Fruit fly (Drosophila melanogaster) S2 (cell line): ENCODE measurements around the gene CG13920.

Experiments used
- CG8478 ChIP-seq: fragments of >200 bp; optimal IDR thresholded peaks from 2 replicates; lab custom pipeline; 2018
- CTCF ChIP-seq, 2 experiments: fragments of >200 bp; optimal IDR thresholded peaks; 2 replicates each; lab custom pipeline; 2018

DNA sequence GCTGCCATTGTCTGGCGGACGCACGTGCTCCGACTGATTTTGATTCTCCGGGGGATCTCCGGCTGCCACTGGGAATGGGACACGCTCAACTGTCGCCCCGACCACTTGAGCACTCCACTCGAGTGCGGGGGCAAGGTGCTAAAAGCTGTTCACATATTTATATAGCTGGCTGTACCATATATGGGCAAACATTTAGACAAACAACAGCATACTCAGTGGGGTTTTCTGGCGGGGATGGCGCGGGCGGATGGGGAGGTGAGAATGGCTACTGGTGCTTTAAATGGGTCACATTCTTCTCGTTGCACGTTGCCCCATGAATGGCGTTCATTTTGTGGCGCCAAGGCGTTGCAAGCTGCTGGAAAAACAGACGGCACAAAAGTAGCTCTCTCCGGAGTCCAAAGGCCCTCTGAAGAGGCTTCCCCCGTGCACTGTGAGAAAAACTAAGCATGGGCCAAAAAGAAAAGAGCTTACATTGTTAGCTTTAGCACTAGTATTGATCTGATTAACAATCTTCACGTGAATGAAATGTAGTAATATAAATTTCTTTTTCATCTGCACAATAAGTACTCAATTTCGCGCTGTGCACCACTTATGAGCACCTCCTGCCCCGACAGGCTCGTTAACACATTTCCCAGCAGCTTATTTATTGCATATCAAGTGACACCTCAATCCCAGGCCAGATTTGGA is 42.1 kb downstream of the CG13920 start:
- TF ChIP-seq CG8478 (no peak), CTCF (optimal IDR thresholded peaks at IDR 0.05; lab: Kevin White, UChicago) (no peak)
